Worm (Caenorhabditis elegans): ENCODE results near the gene irld-48.

DNA sequence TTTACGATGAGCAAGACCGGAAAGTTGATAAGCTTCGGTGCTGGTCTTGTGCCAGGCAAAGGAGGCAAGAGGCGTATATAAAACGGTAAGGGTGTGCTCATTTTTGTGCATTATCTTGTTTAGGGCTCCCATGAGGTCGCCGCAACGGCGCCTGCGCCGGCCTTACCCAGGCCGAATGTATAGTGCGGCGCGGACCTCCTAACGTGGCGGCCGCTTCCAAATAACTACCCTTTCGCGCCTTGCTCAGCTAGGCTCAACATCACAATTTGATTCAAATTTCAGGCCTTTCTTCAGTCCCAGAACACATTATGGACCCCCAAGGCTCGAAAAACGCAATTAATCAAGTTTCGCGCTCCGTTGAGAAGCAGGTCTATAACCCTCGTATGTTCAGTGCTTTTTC is 28.3 kb upstream of the irld-48 start, which contains the start of the genes ZK355.3 and ZK355.8:
- TF ChIP-seq egl-27 (tag; optimal IDR thresholded peaks at IDR 0.05) = no peak
- no peak for TF ChIP-seq nhr-11 (tag; optimal IDR thresholded peaks at IDR 0.05)
- TF ChIP-seq elt-2 (tag; optimal IDR thresholded peaks at IDR 0.05) = no peak
- no peak for TF ChIP-seq elt-1 (tag; optimal IDR thresholded peaks at IDR 0.05)
